Worm (Caenorhabditis elegans): ENCODE measurements around the gene hrg-3.

ce11 chrV:9764552-9764951, 8.3 kb downstream of the hrg-3 start:
- no peak for TF ChIP-seq zag-1 (tag; optimal IDR thresholded peaks at IDR 0.05)
- TF ChIP-seq nhr-77 (tag; optimal IDR thresholded peaks at IDR 0.05): no peak
- TF ChIP-seq fos-1 (tag; optimal IDR thresholded peaks at IDR 0.05): no peak
- no peak for TF ChIP-seq mdl-1 (tag; optimal IDR thresholded peaks at IDR 0.05)
- TF ChIP-seq ama-1 (optimal IDR thresholded peaks at IDR 0.05): no peak
- TF ChIP-seq nhr-237 (tag; optimal IDR thresholded peaks at IDR 0.05): no peak

Data from whole organism, L2 larva.